Worm (Caenorhabditis elegans) whole organism, L4/young adult: ENCODE measurements around the gene msp-76.

Experiments
- W03F9.2 ChIP-seq: fragments of 150-350 bp; optimal IDR thresholded peaks from 2 replicates; lab custom pipeline; 2014; ENCODE audit warnings: missing biosample characterization, missing genetic modification characterization
- dao-5 ChIP-seq: sonication (generic microtip); optimal IDR thresholded peaks from 2 replicates; lab custom pipeline; 2016; ENCODE audit warnings: missing genotype, missing genetic modification characterization, moderate library complexity, missing compliant biosample characterization
- him-1 ChIP-seq: sonication (generic microtip); optimal IDR thresholded peaks from 2 replicates; lab custom pipeline; 2016; ENCODE audit warnings: missing genotype, missing genetic modification reagents, missing genetic modification characterization, missing compliant biosample characterization

The msp-76 gene

ce11 chrIV:9671001-9671652, 17.7 kb upstream of the msp-76 start:
- TF ChIP-seq him-1, result no peak
- TF ChIP-seq W03F9.2 (tag; lab: Kevin White, UChicago), result no peak
- TF ChIP-seq dao-5 (tag; lab: Kevin White, UChicago), result no peak

ce11 chrIV:9672434-9672833, 16.4 kb upstream of the msp-76 start:
- TF ChIP-seq dao-5 (tag; lab: Kevin White, UChicago), result no peak

ce11 chrIV:9673206-9673605, 15.6 kb upstream of the msp-76 start:
- TF ChIP-seq him-1, result no peak
- TF ChIP-seq W03F9.2 (tag; lab: Kevin White, UChicago), result no peak
- TF ChIP-seq dao-5 (tag; lab: Kevin White, UChicago), result no peak

ce11 chrIV:9673683-9674336, 15.0 kb upstream of the msp-76 start:
- TF ChIP-seq him-1 (no peak), dao-5 (tag; lab: Kevin White, UChicago) (no peak), W03F9.2 (tag; lab: Kevin White, UChicago) (no peak)

- TF ChIP-seq W03F9.2 (tag; lab: Kevin White, UChicago) (no peak), him-1 (no peak), dao-5 (tag; lab: Kevin White, UChicago) (no peak)
These were observed 13.2 kb upstream of the msp-76 start, which contains the start of gene nhr-34 for ce11 chrIV:9675572-9675971. nhr-34 (minus strand) TSS chrIV:9675672.

ce11 chrIV:9676535-9676934, 12.3 kb upstream of the msp-76 start:
- TF ChIP-seq W03F9.2 (tag; lab: Kevin White, UChicago) (no peak), him-1 (no peak), dao-5 (tag; lab: Kevin White, UChicago) (no peak)

- peak; percentile 49 for TF ChIP-seq W03F9.2 (tag; lab: Kevin White, UChicago)
- peak; percentile 1 for TF ChIP-seq him-1
- no peak for TF ChIP-seq dao-5 (tag; lab: Kevin White, UChicago)
These were observed 11.4 kb upstream of the msp-76 start for ce11 chrIV:9677226-9677992.

- no peak for TF ChIP-seq him-1
- no peak for TF ChIP-seq W03F9.2 (tag; lab: Kevin White, UChicago)
- TF ChIP-seq dao-5 (tag; lab: Kevin White, UChicago), result no peak
These were observed 10.8 kb upstream of the msp-76 start for ce11 chrIV:9678007-9678406.

ce11 chrIV:9679296-9679695, 9.5 kb upstream of the msp-76 start:
- TF ChIP-seq W03F9.2 (tag; lab: Kevin White, UChicago) (no peak), dao-5 (tag; lab: Kevin White, UChicago) (no peak), him-1 (no peak)

- no peak for TF ChIP-seq dao-5 (tag; lab: Kevin White, UChicago)
These were observed 8.0 kb upstream of the msp-76 start, which contains the start of gene ins-8 for ce11 chrIV:9680841-9681240. ins-8 (minus strand) TSS chrIV:9680941.

ce11 chrIV:9682514-9682913, 6.3 kb upstream of the msp-76 start, which contains the start of gene ins-7:
ins-7 (minus strand) TSS chrIV:9682845.
- TF ChIP-seq dao-5 (tag; lab: Kevin White, UChicago) (no peak), him-1 (no peak), W03F9.2 (tag; lab: Kevin White, UChicago) (no peak)

ce11 chrIV:9683433-9683832, 5.4 kb upstream of the msp-76 start, which contains the start of the genes htas-1 and ZK1251.3:
htas-1 (minus strand) TSS chrIV:9683533.
ZK1251.3 (plus strand) TSS chrIV:9683658.
- TF ChIP-seq him-1, result no peak
- no peak for TF ChIP-seq dao-5 (tag; lab: Kevin White, UChicago)
- no peak for TF ChIP-seq W03F9.2 (tag; lab: Kevin White, UChicago)

- TF ChIP-seq him-1 (no peak), dao-5 (tag; lab: Kevin White, UChicago) (no peak), W03F9.2 (tag; lab: Kevin White, UChicago) (no peak)
These were observed 1.8 kb downstream of the msp-76 start, which contains the start of gene sdz-36 for ce11 chrIV:9690644-9691043. sdz-36 (plus strand) TSS chrIV:9690944.

- TF ChIP-seq W03F9.2 (tag; lab: Kevin White, UChicago) (no peak), dao-5 (tag; lab: Kevin White, UChicago) (no peak), him-1 (no peak)
These were observed 4.1 kb downstream of the msp-76 start, which contains the start of gene twk-9 for ce11 chrIV:9692874-9693273. twk-9 (plus strand) TSS chrIV:9693174.
